Worm (Caenorhabditis elegans): Measurements from ENCODE around the gene T12A7.9.

DNA sequence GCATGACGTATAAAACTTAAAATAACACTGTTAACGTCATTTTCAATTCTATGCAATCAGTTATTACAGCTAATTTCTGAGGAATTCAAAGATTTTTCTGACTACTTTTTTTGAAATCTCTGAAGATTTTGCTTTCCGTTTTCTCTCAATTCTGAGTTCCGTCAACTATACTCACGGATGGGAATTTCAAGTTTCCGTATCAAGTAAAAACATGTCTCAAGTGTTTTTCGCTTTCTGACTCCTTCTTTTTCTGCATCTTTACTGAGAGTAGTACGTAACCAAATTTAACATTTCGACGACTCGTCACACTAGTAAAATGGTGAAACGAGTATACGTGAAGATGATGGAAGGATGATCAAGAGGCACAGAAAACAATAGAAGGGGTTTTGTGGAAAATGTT is 41.0 kb upstream of the T12A7.9 start:
- TF ChIP-seq elt-2 (tag; optimal IDR thresholded peaks at IDR 0.05), result no peak
- TF ChIP-seq snpc-4 (tag; optimal IDR thresholded peaks at IDR 0.05), result no peak
- no peak for TF ChIP-seq unc-62 (GFP tag; optimal IDR thresholded peaks at IDR 0.05)
- TF ChIP-seq nhr-43 (tag; optimal IDR thresholded peaks at IDR 0.05; ENCODE audit: poor library complexity, severe bottlenecking), result no peak
- TF ChIP-seq ama-1 (optimal IDR thresholded peaks at IDR 0.05), result no peak
- peak; percentile 75 for TF ChIP-seq fkh-10 (GFP tag; optimal IDR thresholded peaks at IDR 0.05)
